Fruit fly (Drosophila melanogaster): ENCODE measurements around the gene AMPdeam.

Gene AMPdeam

dm6 chrX:13811480-13811879 is 34.2 kb downstream of the AMPdeam start, which contains the start of gene CG11095:
Gene CG11095, plus strand, starts transcription at chrX:13811684.
- TF ChIP-seq psq (optimal IDR thresholded peaks at IDR 0.05) (no peak), Myc (optimal IDR thresholded peaks at IDR 0.05) (no peak), ttk (optimal IDR thresholded peaks at IDR 0.05) (no peak)

dm6 chrX:13805554-13805953 is 40.1 kb downstream of the AMPdeam start:
- TF ChIP-seq Myc (optimal IDR thresholded peaks at IDR 0.05): no peak
- TF ChIP-seq insv (optimal IDR thresholded peaks at IDR 0.05): no peak
- no peak for TF ChIP-seq h (optimal IDR thresholded peaks at IDR 0.05)
- no peak for TF ChIP-seq ttk (optimal IDR thresholded peaks at IDR 0.05)
- TF ChIP-seq Sin3A (optimal IDR thresholded peaks at IDR 0.05): no peak
- TF ChIP-seq psq (optimal IDR thresholded peaks at IDR 0.05): no peak

dm6 chrX:13804398-13804797 is 41.3 kb downstream of the AMPdeam start:
- TF ChIP-seq h (optimal IDR thresholded peaks at IDR 0.05): no peak
- TF ChIP-seq psq (optimal IDR thresholded peaks at IDR 0.05): no peak
- no peak for TF ChIP-seq Sin3A (optimal IDR thresholded peaks at IDR 0.05)
- no peak for TF ChIP-seq Myc (optimal IDR thresholded peaks at IDR 0.05)
- no peak for TF ChIP-seq insv (optimal IDR thresholded peaks at IDR 0.05)
- no peak for TF ChIP-seq ttk (optimal IDR thresholded peaks at IDR 0.05)

- no peak for TF ChIP-seq h (optimal IDR thresholded peaks at IDR 0.05)
Observed at dm6 chrX:13800680-13801079, 45.0 kb downstream of the AMPdeam start.

- no peak for TF ChIP-seq insv (optimal IDR thresholded peaks at IDR 0.05)
- TF ChIP-seq Sin3A (optimal IDR thresholded peaks at IDR 0.05): no peak
- no peak for TF ChIP-seq Myc (optimal IDR thresholded peaks at IDR 0.05)
- no peak for TF ChIP-seq ttk (optimal IDR thresholded peaks at IDR 0.05)
- TF ChIP-seq h (optimal IDR thresholded peaks at IDR 0.05): no peak
- no peak for TF ChIP-seq psq (optimal IDR thresholded peaks at IDR 0.05)
Observed at dm6 chrX:13797538-13797937, 48.1 kb downstream of the AMPdeam start, which contains the start of gene CG10996. Gene CG10996, minus strand, starts transcription at chrX:13797638.

dm6 chrX:13792463-13792862 is 53.2 kb downstream of the AMPdeam start:
- TF ChIP-seq ttk (optimal IDR thresholded peaks at IDR 0.05) (no peak), psq (optimal IDR thresholded peaks at IDR 0.05) (no peak), insv (optimal IDR thresholded peaks at IDR 0.05) (no peak), Myc (optimal IDR thresholded peaks at IDR 0.05) (no peak), Sin3A (optimal IDR thresholded peaks at IDR 0.05) (no peak), h (optimal IDR thresholded peaks at IDR 0.05) (no peak)

- TF ChIP-seq h (optimal IDR thresholded peaks at IDR 0.05): no peak
- TF ChIP-seq Myc (optimal IDR thresholded peaks at IDR 0.05): no peak
- TF ChIP-seq insv (optimal IDR thresholded peaks at IDR 0.05): no peak
- TF ChIP-seq psq (optimal IDR thresholded peaks at IDR 0.05): no peak
Observed at dm6 chrX:13791011-13791410, 54.7 kb downstream of the AMPdeam start, which contains the start of gene CG10993. Gene CG10993, minus strand, starts transcription at chrX:13791111.

- no peak for TF ChIP-seq h (optimal IDR thresholded peaks at IDR 0.05)
- TF ChIP-seq Myc (optimal IDR thresholded peaks at IDR 0.05): no peak
- no peak for TF ChIP-seq Sin3A (optimal IDR thresholded peaks at IDR 0.05)
- no peak for TF ChIP-seq ttk (optimal IDR thresholded peaks at IDR 0.05)
- no peak for TF ChIP-seq psq (optimal IDR thresholded peaks at IDR 0.05)
- no peak for TF ChIP-seq insv (optimal IDR thresholded peaks at IDR 0.05)
Observed at dm6 chrX:13788973-13789682, 56.5 kb downstream of the AMPdeam start.

- TF ChIP-seq ttk (optimal IDR thresholded peaks at IDR 0.05) (no peak), insv (optimal IDR thresholded peaks at IDR 0.05) (no peak), h (optimal IDR thresholded peaks at IDR 0.05) (no peak), Myc (optimal IDR thresholded peaks at IDR 0.05) (no peak), psq (optimal IDR thresholded peaks at IDR 0.05) (no peak), Sin3A (optimal IDR thresholded peaks at IDR 0.05) (no peak)
Observed at dm6 chrX:13787282-13787850, 58.3 kb downstream of the AMPdeam start.

- TF ChIP-seq Sin3A (optimal IDR thresholded peaks at IDR 0.05) (no peak), insv (optimal IDR thresholded peaks at IDR 0.05) (no peak), ttk (optimal IDR thresholded peaks at IDR 0.05) (no peak), Myc (optimal IDR thresholded peaks at IDR 0.05) (no peak), psq (optimal IDR thresholded peaks at IDR 0.05) (no peak), h (optimal IDR thresholded peaks at IDR 0.05) (no peak)
Observed at dm6 chrX:13786037-13786667, 59.5 kb downstream of the AMPdeam start.

dm6 chrX:13783958-13784907 is 61.4 kb downstream of the AMPdeam start:
- TF ChIP-seq ttk (optimal IDR thresholded peaks at IDR 0.05): no peak
- no peak for TF ChIP-seq Sin3A (optimal IDR thresholded peaks at IDR 0.05)
- TF ChIP-seq h (optimal IDR thresholded peaks at IDR 0.05): no peak
- no peak for TF ChIP-seq Myc (optimal IDR thresholded peaks at IDR 0.05)
- TF ChIP-seq insv (optimal IDR thresholded peaks at IDR 0.05): no peak

- TF ChIP-seq Sin3A (optimal IDR thresholded peaks at IDR 0.05) (no peak), insv (optimal IDR thresholded peaks at IDR 0.05) (no peak), h (optimal IDR thresholded peaks at IDR 0.05) (no peak), psq (optimal IDR thresholded peaks at IDR 0.05) (no peak), Myc (optimal IDR thresholded peaks at IDR 0.05) (no peak), ttk (optimal IDR thresholded peaks at IDR 0.05) (no peak)
Observed at dm6 chrX:13783534-13783949, 62.1 kb downstream of the AMPdeam start, which contains the start of gene inaE. Gene inaE, plus strand, starts transcription at chrX:13783714.
